Fruit fly (Drosophila melanogaster): ENCODE data around the gene CG10340.

The CG10340 gene

dm6 chr3R:16594056-16594858 is 19.9 kb downstream of the CG10340 start, which contains the start of gene CG14892:
Gene CG14892, plus strand, starts transcription at chr3R:16594414.
- no peak for TF ChIP-seq HLH106 (tag; optimal IDR thresholded peaks at IDR 0.05)
- peak; percentile 11 for TF ChIP-seq pan (optimal IDR thresholded peaks at IDR 0.05)

dm6 chr3R:16591407-16591806 is 22.8 kb downstream of the CG10340 start:
- TF ChIP-seq Dfd (GFP tag; optimal IDR thresholded peaks at IDR 0.05): peak; percentile 73
- no peak for TF ChIP-seq Dif (GFP tag; optimal IDR thresholded peaks at IDR 0.05; ENCODE audit: partially characterized antibody)

dm6 chr3R:16583605-16584004 is 30.6 kb downstream of the CG10340 start, which contains the start of gene Scp2:
Gene Scp2, minus strand, starts transcription at chr3R:16583663.
- TF ChIP-seq Dfd (GFP tag; optimal IDR thresholded peaks at IDR 0.05): peak; percentile 60
- TF ChIP-seq usp (GFP tag; optimal IDR thresholded peaks at IDR 0.05): no peak

DNA sequence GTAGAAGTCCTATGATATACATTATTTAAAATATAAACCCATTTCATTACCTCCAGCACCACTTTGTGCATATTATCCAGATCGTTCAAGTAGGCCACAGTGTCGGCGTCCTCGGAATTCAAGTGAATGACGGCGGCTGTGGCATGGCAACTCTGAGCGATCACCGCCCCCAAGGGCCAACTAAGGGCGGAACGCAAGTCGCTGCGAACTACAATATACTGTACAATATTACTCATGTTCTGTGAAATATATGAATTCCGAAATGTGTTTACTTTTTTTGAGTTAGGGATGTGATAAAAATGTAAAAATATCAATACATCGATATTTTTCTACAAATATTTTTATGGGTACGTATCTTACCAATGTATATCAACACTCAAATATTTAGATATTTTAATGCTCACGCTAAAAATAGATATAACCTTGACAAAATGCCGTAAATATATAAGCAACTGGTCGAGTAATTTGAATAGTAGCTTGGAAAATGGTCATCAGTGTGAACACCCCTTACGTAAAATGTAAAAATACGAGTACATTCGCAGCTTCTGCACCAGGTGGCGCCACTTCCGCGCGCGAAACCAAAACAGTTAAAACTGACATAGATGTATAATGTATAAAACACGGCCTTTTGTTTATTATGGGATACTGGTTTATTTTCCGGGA is 40.6 kb downstream of the CG10340 start, which contains the start of gene CG14903:
CG14903 (minus strand) TSS at position 270 of the 663 bp plus-strand sequence.
- TF ChIP-seq foxo (GFP tag; optimal IDR thresholded peaks at IDR 0.05) (peak in 1 of 2 experiments; percentile 17), Hnf4 (GFP tag; optimal IDR thresholded peaks at IDR 0.05) (peak; percentile 27), tai (GFP tag; optimal IDR thresholded peaks at IDR 0.05) (peak; percentile 28), GATAd (GFP tag; optimal IDR thresholded peaks at IDR 0.05) (no peak), rgr (GFP tag; optimal IDR thresholded peaks at IDR 0.05) (peak; percentile 65), sv (GFP tag; optimal IDR thresholded peaks at IDR 0.05) (no peak), woc (GFP tag; optimal IDR thresholded peaks at IDR 0.05) (peak; percentile 12), Dfd (GFP tag; optimal IDR thresholded peaks at IDR 0.05) (no peak)

dm6 chr3R:16571215-16571614 is 43.0 kb downstream of the CG10340 start, which contains the start of gene CG14891:
Gene CG14891, plus strand, starts transcription at chr3R:16571515.
- TF ChIP-seq ey (GFP tag; optimal IDR thresholded peaks at IDR 0.05): no peak
- TF ChIP-seq foxo (GFP tag; optimal IDR thresholded peaks at IDR 0.05): no peak
- no peak for TF ChIP-seq sv (GFP tag; optimal IDR thresholded peaks at IDR 0.05)
- no peak for TF ChIP-seq Myc (optimal IDR thresholded peaks at IDR 0.05)
- TF ChIP-seq CG9705 (GFP tag; optimal IDR thresholded peaks at IDR 0.05): no peak
- no peak for TF ChIP-seq br (GFP tag; optimal IDR thresholded peaks at IDR 0.05)
- TF ChIP-seq Mio (GFP tag; optimal IDR thresholded peaks at IDR 0.05): no peak

DNA sequence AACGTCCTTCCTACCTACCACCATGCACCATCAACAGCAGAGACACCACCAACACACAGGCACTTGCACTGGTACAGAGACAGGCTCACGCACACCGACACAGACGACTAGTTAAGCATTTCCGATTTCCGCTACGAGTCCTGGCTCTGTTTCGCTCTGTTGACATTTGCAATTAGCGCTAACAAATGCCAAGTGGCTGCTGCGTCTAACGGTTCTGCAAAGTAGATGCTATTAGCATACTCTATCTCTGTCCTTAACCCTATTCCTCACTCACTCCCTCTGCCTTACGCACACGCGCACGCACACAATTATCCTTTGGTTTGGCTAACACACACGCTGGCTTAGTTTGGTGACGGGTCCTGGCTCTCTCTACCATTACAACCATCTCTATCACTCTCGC is 43.7 kb downstream of the CG10340 start:
- TF ChIP-seq usp (GFP tag; optimal IDR thresholded peaks at IDR 0.05) (no peak), Mio (GFP tag; optimal IDR thresholded peaks at IDR 0.05) (no peak), dmrt93B (GFP tag; optimal IDR thresholded peaks at IDR 0.05) (no peak), pan (optimal IDR thresholded peaks at IDR 0.05) (no peak), Hnf4 (GFP tag; optimal IDR thresholded peaks at IDR 0.05) (no peak)

DNA sequence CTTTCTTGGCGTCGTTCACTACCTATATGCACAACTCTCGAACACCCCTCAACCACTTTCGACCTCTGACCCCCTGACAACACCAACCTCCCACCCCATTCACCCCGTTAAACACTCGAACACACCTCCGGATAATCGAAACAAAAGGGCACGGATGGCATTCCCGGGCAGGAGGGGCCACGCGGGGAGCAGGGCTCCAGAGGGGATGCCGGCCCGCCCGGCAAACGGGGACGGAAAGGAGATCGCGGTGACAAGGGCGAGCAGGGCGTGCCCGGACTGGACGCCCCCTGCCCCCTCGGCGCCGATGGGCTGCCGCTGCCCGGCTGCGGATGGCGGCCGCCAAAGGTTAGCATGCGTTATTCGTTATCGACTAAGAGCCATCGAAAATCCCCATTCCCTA is 44.9 kb downstream of the CG10340 start:
- peak; percentile 99 for TF ChIP-seq Dfd (GFP tag; optimal IDR thresholded peaks at IDR 0.05)
- TF ChIP-seq fru (GFP tag; optimal IDR thresholded peaks at IDR 0.05): no peak

DNA sequence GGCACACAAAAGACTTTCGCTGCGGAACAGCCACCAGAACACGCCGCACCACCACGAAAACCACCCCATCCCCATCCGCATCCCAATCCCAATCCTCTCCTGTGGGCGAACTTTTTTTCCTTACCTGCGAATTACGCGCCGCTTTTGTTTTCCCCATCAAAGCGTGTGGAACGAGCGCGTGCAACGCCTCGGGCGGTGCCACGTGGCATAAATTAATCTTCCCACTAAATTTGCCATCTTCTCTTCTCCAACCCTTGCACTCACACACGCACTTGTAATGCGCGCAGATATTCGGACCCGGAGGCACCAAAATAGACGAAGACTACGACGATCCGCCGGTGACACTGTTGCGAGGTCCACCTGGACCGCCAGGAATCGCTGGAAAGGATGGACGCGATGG is 49.4 kb downstream of the CG10340 start:
- TF ChIP-seq Hr78 (GFP tag; optimal IDR thresholded peaks at IDR 0.05) (no peak), jim (GFP tag; optimal IDR thresholded peaks at IDR 0.05) (no peak), dl (GFP tag; optimal IDR thresholded peaks at IDR 0.05; ENCODE audit: insufficient read depth in 1 of 2, partially characterized antibody in 2 of 2) (no peak), fru (GFP tag; optimal IDR thresholded peaks at IDR 0.05) (no peak), lola (GFP tag; optimal IDR thresholded peaks at IDR 0.05) (no peak), br (GFP tag; optimal IDR thresholded peaks at IDR 0.05) (no peak), h (GFP tag; optimal IDR thresholded peaks at IDR 0.05) (no peak), Dfd (GFP tag; optimal IDR thresholded peaks at IDR 0.05) (no peak), foxo (GFP tag; optimal IDR thresholded peaks at IDR 0.05) (no peak), GATAd (GFP tag; optimal IDR thresholded peaks at IDR 0.05) (no peak), dmrt93B (GFP tag; optimal IDR thresholded peaks at IDR 0.05) (no peak), Dif (GFP tag; optimal IDR thresholded peaks at IDR 0.05; ENCODE audit: partially characterized antibody) (no peak), Rel (GFP tag; optimal IDR thresholded peaks at IDR 0.05) (no peak), Rel (tag; optimal IDR thresholded peaks at IDR 0.05) (no peak), Hnf4 (GFP tag; optimal IDR thresholded peaks at IDR 0.05) (no peak), sv (GFP tag; optimal IDR thresholded peaks at IDR 0.05) (no peak), usp (GFP tag; optimal IDR thresholded peaks at IDR 0.05) (no peak), brk (GFP tag; optimal IDR thresholded peaks at IDR 0.05) (no peak), Mio (GFP tag; optimal IDR thresholded peaks at IDR 0.05) (no peak), Sp1 (GFP tag; optimal IDR thresholded peaks at IDR 0.05) (no peak)
